Fruit fly (Drosophila melanogaster) whole organism, embryonic: ENCODE results near the gene Son.
A peak's percentile ranks its signal among the peaks of the same experiment; 100 is the strongest.

Experiments used
- CG1024 ChIP-seq: fragments of 200-800 bp; sonication (Bioruptor generic); IDR thresholded peaks from 2 replicates; pipeline ENCODE4 v1.3.6; 2022; ENCODE audit warnings: missing biosample characterization, missing genetic modification characterization
- CG11085 ChIP-seq: fragments of 200-800 bp; sonication (Bioruptor generic); IDR thresholded peaks from 2 replicates; pipeline ENCODE4 v1.3.6; 2022; ENCODE audit warnings: missing biosample characterization, missing genetic modification characterization
- CG11247 ChIP-seq: fragments of 200-800 bp; sonication (Bioruptor generic); IDR thresholded peaks from 2 replicates; pipeline ENCODE4 v1.3.6; 2022; ENCODE audit warnings: missing biosample characterization, missing genetic modification characterization
- CG12744 ChIP-seq: fragments of 200-800 bp; sonication (Bioruptor generic); optimal IDR thresholded peaks from 2 replicates; lab custom pipeline; 2016; ENCODE audit warnings: missing biosample characterization, missing genetic modification characterization
- CG12769 ChIP-seq: fragments of 200-800 bp; sonication (Bioruptor generic); optimal IDR thresholded peaks from 2 replicates; lab custom pipeline; 2019; ENCODE audit warnings: missing biosample characterization, mild to moderate bottlenecking, missing genetic modification characterization, moderate library complexity
- CG13624 ChIP-seq: fragments of 200-800 bp; sonication (Bioruptor generic); optimal IDR thresholded peaks from 2 replicates; lab custom pipeline; 2016; ENCODE audit warnings: missing biosample characterization, missing genetic modification characterization
- CG14441 ChIP-seq: fragments of 200-800 bp; sonication (Bioruptor generic); IDR thresholded peaks from 2 replicates; pipeline ENCODE4 v1.3.6; 2022; ENCODE audit warnings: missing biosample characterization, missing genetic modification characterization
- CG1529 ChIP-seq: fragments of 200-800 bp; sonication (Bioruptor generic); optimal IDR thresholded peaks from 3 replicates; lab custom pipeline; 2018; ENCODE audit warnings: missing biosample characterization, missing genetic modification characterization
- CG1647 ChIP-seq: fragments of 200-800 bp; sonication (Bioruptor generic); optimal IDR thresholded peaks from 3 replicates; lab custom pipeline; 2016; ENCODE audit warnings: missing biosample characterization, missing genetic modification characterization
- CG18011 ChIP-seq: fragments of 200-800 bp; sonication (Bioruptor generic); optimal IDR thresholded peaks from 2 replicates; lab custom pipeline; 2017; ENCODE audit warnings: missing biosample characterization, missing genetic modification characterization, mild to moderate bottlenecking, moderate library complexity, missing genotype
- CG18764 ChIP-seq: fragments of 200-800 bp; sonication (Bioruptor generic); optimal IDR thresholded peaks from 3 replicates; lab custom pipeline; 2016; ENCODE audit warnings: missing biosample characterization, missing genetic modification characterization
- CG2120 ChIP-seq: fragments of 200-800 bp; sonication (Bioruptor generic); optimal IDR thresholded peaks from 3 replicates; lab custom pipeline; 2016; ENCODE audit warnings: missing biosample characterization, missing genetic modification characterization
- CG43689 ChIP-seq: fragments of 200-800 bp; sonication (Bioruptor generic); IDR thresholded peaks from 2 replicates; pipeline ENCODE4 v1.3.6; 2022; ENCODE audit warnings: missing biosample characterization, missing genetic modification characterization
- CG4404 ChIP-seq: fragments of 200-800 bp; sonication (Bioruptor generic); IDR thresholded peaks from 2 replicates; pipeline ENCODE4 v1.3.6; 2022; ENCODE audit warnings: missing biosample characterization, missing genetic modification characterization
- CG4707 ChIP-seq: fragments of 200-800 bp; sonication (Bioruptor generic); optimal IDR thresholded peaks from 2 replicates; lab custom pipeline; 2018; ENCODE audit warnings: missing biosample characterization, mild to moderate bottlenecking, missing genetic modification characterization, moderate library complexity
- CG6254 ChIP-seq: fragments of 200-800 bp; sonication (Bioruptor generic); optimal IDR thresholded peaks from 3 replicates; lab custom pipeline; 2017; ENCODE audit warnings: mild to moderate bottlenecking, missing biosample characterization, missing genetic modification reagents, missing genetic modification characterization
- CG8359 ChIP-seq: fragments of 200-800 bp; sonication (Bioruptor generic); optimal IDR thresholded peaks from 2 replicates; lab custom pipeline; 2017; ENCODE audit warnings: missing biosample characterization, mild to moderate bottlenecking, missing genetic modification characterization, borderline replicate concordance
- CG8765 ChIP-seq: fragments of 200-800 bp; sonication (Bioruptor generic); IDR thresholded peaks from 2 replicates; pipeline ENCODE4 v1.3.6; 2022; ENCODE audit warnings: missing biosample characterization, missing genetic modification characterization
- CG9437 ChIP-seq: fragments of 200-800 bp; sonication (Bioruptor generic); optimal IDR thresholded peaks from 2 replicates; lab custom pipeline; 2018; ENCODE audit warnings: missing biosample characterization, mild to moderate bottlenecking, missing genetic modification characterization
- Elba2 ChIP-seq: fragments of 200-800 bp; sonication (Bioruptor generic); optimal IDR thresholded peaks from 3 replicates; lab custom pipeline; 2016; ENCODE audit warnings: missing biosample characterization, missing genetic modification characterization
- Fer1 ChIP-seq: fragments of 200-800 bp; sonication (Bioruptor generic); optimal IDR thresholded peaks from 2 replicates; lab custom pipeline; 2017; ENCODE audit warnings: missing biosample characterization, mild to moderate bottlenecking, missing genetic modification characterization
- Fer3 ChIP-seq: fragments of 200-800 bp; sonication (Bioruptor generic); optimal IDR thresholded peaks from 2 replicates; lab custom pipeline; 2018; ENCODE audit warnings: missing biosample characterization, mild to moderate bottlenecking, missing genetic modification characterization, moderate library complexity
- Gsc ChIP-seq: fragments of 200-800 bp; sonication (Bioruptor generic); IDR thresholded peaks from 2 replicates; pipeline ENCODE4 v1.3.6; 2022; ENCODE audit warnings: missing biosample characterization, missing genetic modification characterization
- HHEX ChIP-seq: fragments of 200-800 bp; sonication (Bioruptor generic); optimal IDR thresholded peaks from 3 replicates; lab custom pipeline; 2017; ENCODE audit warnings: missing biosample characterization, mild to moderate bottlenecking, missing genetic modification characterization, missing genetic modification reagents
- HLH3B ChIP-seq: fragments of 200-800 bp; sonication (Bioruptor generic); IDR thresholded peaks from 2 replicates; pipeline ENCODE4 v1.3.6; 2022; ENCODE audit warnings: missing biosample characterization, missing genetic modification characterization
- Hmr ChIP-seq: fragments of 200-800 bp; sonication (Bioruptor generic); optimal IDR thresholded peaks from 3 replicates; lab custom pipeline; 2017; ENCODE audit warnings: mild to moderate bottlenecking, missing biosample characterization, missing genetic modification reagents, missing genetic modification characterization
- Hmx ChIP-seq: fragments of 200-800 bp; sonication (Bioruptor generic); optimal IDR thresholded peaks from 2 replicates; lab custom pipeline; 2016; ENCODE audit warnings: missing biosample characterization, missing genetic modification characterization
- Hr78 ChIP-seq, 2 experiments: fragments of 200-800 bp in 1 of 2; fragments of >200 bp in 1 of 2; sonication (Bioruptor generic) in 1 of 2; optimal IDR thresholded peaks; 2 replicates each; lab custom pipeline; 2017 to 2019; ENCODE audit warnings: missing biosample characterization in 2 of 2, missing genetic modification characterization in 2 of 2, mild to moderate bottlenecking in 1 of 2, moderate library complexity in 1 of 2
- Lim3 ChIP-seq: fragments of 200-800 bp; sonication (Bioruptor generic); IDR thresholded peaks from 2 replicates; pipeline ENCODE4 v1.3.6; 2022; ENCODE audit warnings: missing biosample characterization, missing genetic modification characterization
- MESR4 ChIP-seq: fragments of 200-800 bp; sonication (Bioruptor generic); optimal IDR thresholded peaks from 2 replicates; lab custom pipeline; 2018; ENCODE audit warnings: missing biosample characterization, mild to moderate bottlenecking, missing genetic modification characterization, moderate library complexity
- Mad ChIP-seq: fragments of 200-800 bp; sonication (Bioruptor generic); optimal IDR thresholded peaks from 2 replicates; lab custom pipeline; 2016; ENCODE audit warnings: missing biosample characterization, missing genetic modification characterization
- NC2β ChIP-seq: fragments of 200-800 bp; sonication (Bioruptor generic); optimal IDR thresholded peaks from 2 replicates; lab custom pipeline; 2016; ENCODE audit warnings: missing biosample characterization, missing genetic modification characterization
- Nf-YB ChIP-seq: fragments of 200-800 bp; sonication (Bioruptor generic); optimal IDR thresholded peaks from 3 replicates; lab custom pipeline; 2019; ENCODE audit warnings: missing biosample characterization, mild to moderate bottlenecking, missing genetic modification characterization, moderate library complexity
- Ravus ChIP-seq: fragments of 200-800 bp; sonication (Bioruptor generic); IDR thresholded peaks from 2 replicates; pipeline ENCODE4 v1.3.6; 2022; ENCODE audit warnings: missing biosample characterization, missing genetic modification characterization
- bcd ChIP-seq: fragments of 200-800 bp; sonication (Bioruptor generic); optimal IDR thresholded peaks from 2 replicates; lab custom pipeline; 2017; ENCODE audit warnings: missing biosample characterization, mild to moderate bottlenecking, missing genetic modification characterization
- cg ChIP-seq: fragments of 200-800 bp; sonication (Bioruptor generic); optimal IDR thresholded peaks from 3 replicates; lab custom pipeline; 2019; ENCODE audit warnings: missing biosample characterization, mild to moderate bottlenecking, missing genetic modification characterization, moderate library complexity
- dati ChIP-seq: fragments of 200-800 bp; sonication (Bioruptor generic); IDR thresholded peaks from 2 replicates; pipeline ENCODE4 v1.3.6; 2022; ENCODE audit warnings: missing biosample characterization, missing genetic modification characterization
- dm ChIP-seq: fragments of 200-800 bp; sonication (Bioruptor generic); optimal IDR thresholded peaks from 3 replicates; lab custom pipeline; 2016; ENCODE audit warnings: missing biosample characterization, missing genetic modification characterization
- gsb ChIP-seq: fragments of 200-800 bp; sonication (Bioruptor generic); IDR thresholded peaks from 2 replicates; pipeline ENCODE4 v1.3.6; 2022; ENCODE audit warnings: missing biosample characterization, missing genetic modification characterization
- jigr1 ChIP-seq: fragments of 200-800 bp; sonication (Bioruptor generic); IDR thresholded peaks from 3 replicates; pipeline ENCODE4 v1.3.6; 2022; ENCODE audit warnings: missing biosample characterization, missing genetic modification characterization
- klu ChIP-seq: fragments of 200-800 bp; sonication (Bioruptor generic); IDR thresholded peaks from 2 replicates; pipeline ENCODE4 v1.3.6; 2022; ENCODE audit warnings: missing biosample characterization, missing genetic modification characterization
- mirr ChIP-seq: fragments of 200-800 bp; sonication (Bioruptor generic); optimal IDR thresholded peaks from 3 replicates; lab custom pipeline; 2018; ENCODE audit warnings: missing biosample characterization, mild to moderate bottlenecking, missing genetic modification characterization
- pan ChIP-seq, 4 experiments: fragments of >200 bp in 3 of 4; fragments of 200-800 bp in 1 of 4; sonication (Bioruptor generic) in 1 of 4; optimal IDR thresholded peaks in 3 of 4; IDR thresholded peaks in 1 of 4; 2 replicates each; pipeline versions ENCODE4 v1.3.6 to Lab custom; 2017 to 2022; ENCODE audit warnings: missing biosample characterization in 2 of 4, missing genetic modification characterization in 2 of 4, mixed read lengths in 1 of 4
- pb ChIP-seq: fragments of 200-800 bp; sonication (Bioruptor generic); optimal IDR thresholded peaks from 3 replicates; lab custom pipeline; 2016; ENCODE audit warnings: missing biosample characterization, missing genetic modification characterization
- peb ChIP-seq: fragments of 200-800 bp; sonication (Bioruptor generic); IDR thresholded peaks from 2 replicates; pipeline ENCODE4 v1.3.6; 2022; ENCODE audit warnings: missing biosample characterization, missing genetic modification characterization
- schlank ChIP-seq: fragments of 200-800 bp; sonication (Bioruptor generic); optimal IDR thresholded peaks from 2 replicates; lab custom pipeline; 2018; ENCODE audit warnings: missing biosample characterization, mild to moderate bottlenecking, missing genetic modification characterization
- sna ChIP-seq: fragments of 200-800 bp; sonication (Bioruptor generic); IDR thresholded peaks from 2 replicates; pipeline ENCODE4 v1.3.6; 2022; ENCODE audit warnings: missing biosample characterization, missing genetic modification characterization; ENCODE audit not compliant: partially characterized antibody
- sqz ChIP-seq: fragments of 200-800 bp; sonication (Bioruptor generic); optimal IDR thresholded peaks from 3 replicates; lab custom pipeline; 2018; ENCODE audit warnings: missing biosample characterization, mild to moderate bottlenecking, missing genetic modification characterization
- toy ChIP-seq: fragments of 200-800 bp; sonication (Bioruptor generic); IDR thresholded peaks from 2 replicates; pipeline ENCODE4 v1.3.6; 2022; ENCODE audit warnings: missing biosample characterization, missing genetic modification characterization
- zfh2 ChIP-seq: fragments of 200-800 bp; sonication (Bioruptor generic); optimal IDR thresholded peaks from 2 replicates; lab custom pipeline; 2016; ENCODE audit warnings: missing biosample characterization, missing genetic modification characterization

The Son gene

dm6 chr3R:9551013-9551658 lies 26.7 kb upstream of the Son start (continued):
- TF ChIP-seq Lim3 (GFP tag; lab: Robert Waterston, UW) (no peak), Nf-YB (no peak), CG8359 (GFP tag; lab: Kevin White, UChicago) (no peak), mirr (GFP tag; lab: Kevin White, UChicago) (peak; percentile 96), CG9437 (GFP tag; lab: Kevin White, UChicago) (peak; percentile 23), CG8765 (GFP tag; lab: Robert Waterston, UW) (no peak), Mad (GFP tag; lab: Kevin White, UChicago) (no peak), CG12769 (tag; lab: Kevin White, UChicago) (peak; percentile 80), CG2120 (GFP tag; lab: Kevin White, UChicago) (peak; percentile 21), dati (GFP tag; lab: Robert Waterston, UW) (no peak), CG43689 (no peak), bcd (GFP tag; lab: Kevin White, UChicago) (no peak), Hr78 (GFP tag; optimal IDR thresholded peaks at IDR 0.05; lab: Kevin White, UChicago) (peak in 1 of 2 experiments; percentile 99), Fer3 (tag; lab: Kevin White, UChicago) (peak; percentile 21), sqz (no peak), CG12744 (peak; percentile 38), CG18011 (GFP tag; lab: Kevin White, UChicago) (peak; percentile 25), Elba2 (no peak), cg (GFP tag; lab: Kevin White, UChicago) (peak; percentile 97), CG6254 (GFP tag; lab: Kevin White, UChicago) (peak; percentile 52), zfh2 (GFP tag; lab: Kevin White, UChicago) (peak; percentile 16), pb (GFP tag; lab: Kevin White, UChicago) (peak; percentile 38), jigr1 (GFP tag; lab: Robert Waterston, UW) (no peak), Ravus (GFP tag; lab: Robert Waterston, UW) (no peak), pan (optimal IDR thresholded peaks at IDR 0.05; lab: Kevin White, UChicago) (no peak), pan (GFP tag; optimal IDR thresholded peaks at IDR 0.05 in 1 of 2, IDR thresholded peaks at IDR 0.05 in 1 of 2) (no peak), dm (GFP tag; lab: Kevin White, UChicago) (no peak), MESR4 (GFP tag; lab: Kevin White, UChicago) (peak; percentile 96), sna (GFP tag; lab: Robert Waterston, UW) (no peak), Fer1 (GFP tag; lab: Kevin White, UChicago) (peak; percentile 82), CG4707 (GFP tag; lab: Kevin White, UChicago) (peak; percentile 24), toy (GFP tag; lab: Robert Waterston, UW) (no peak), CG1024 (GFP tag; lab: Robert Waterston, UW) (no peak), Hmx (no peak), Hmr (GFP tag; lab: Kevin White, UChicago) (peak; percentile 77), klu (GFP tag; lab: Robert Waterston, UW) (no peak), schlank (tag; lab: Kevin White, UChicago) (peak; percentile 44), CG18764 (no peak), CG11247 (GFP tag; lab: Robert Waterston, UW) (no peak), CG1529 (GFP tag; lab: Kevin White, UChicago) (no peak), HHEX (GFP tag; lab: Kevin White, UChicago) (peak; percentile 70), peb (GFP tag; lab: Robert Waterston, UW) (no peak), gsb (GFP tag; lab: Robert Waterston, UW) (no peak), HLH3B (no peak), CG14441 (GFP tag; lab: Robert Waterston, UW) (no peak), CG1647 (GFP tag; lab: Kevin White, UChicago) (no peak), Gsc (no peak), CG13624 (GFP tag; lab: Kevin White, UChicago) (peak; percentile 74), CG11085 (GFP tag; lab: Robert Waterston, UW) (no peak), CG4404 (GFP tag; lab: Robert Waterston, UW) (no peak), NC2β (peak; percentile 44)
